Worm (Caenorhabditis elegans): ENCODE results near the gene nkat-1.

DNA sequence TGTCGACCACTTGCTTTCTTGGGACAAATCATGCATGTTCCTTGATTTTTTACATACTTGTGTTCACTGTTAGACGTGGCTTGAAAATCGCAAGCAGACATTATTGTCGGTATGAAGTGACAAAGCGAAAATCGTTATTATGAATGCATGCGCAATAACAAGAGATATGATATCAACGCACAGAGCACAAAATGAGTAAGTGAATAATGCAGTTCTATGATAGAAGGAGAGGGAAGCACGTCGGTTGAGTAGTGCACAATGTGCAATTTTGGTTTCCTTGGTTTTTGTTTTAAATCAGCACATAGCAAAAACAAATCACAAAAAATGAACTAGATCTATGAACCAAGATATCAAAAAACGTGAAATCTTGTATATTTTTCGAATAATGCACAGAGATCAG lies 26.6 kb downstream of the nkat-1 start, which contains the start of gene nhr-281:
- TF ChIP-seq hmg-4 (GFP tag; optimal IDR thresholded peaks at IDR 0.05) (no peak), hnd-1 (tag; optimal IDR thresholded peaks at IDR 0.05) (no peak), tbx-37 (GFP tag; conservative IDR thresholded peaks at IDR 0.05) (no peak), ama-1 (optimal IDR thresholded peaks at IDR 0.05) (no peak), F13C5.2 (tag; optimal IDR thresholded peaks at IDR 0.05) (no peak), sea-1 (GFP tag; conservative IDR thresholded peaks at IDR 0.05) (no peak), flt-1 (GFP tag; IDR thresholded peaks at IDR 0.05) (no peak), hmbx-1 (tag; optimal IDR thresholded peaks at IDR 0.05) (no peak), scrt-1 (GFP tag; IDR thresholded peaks at IDR 0.05) (no peak), tra-4 (tag; optimal IDR thresholded peaks at IDR 0.05) (no peak), ceh-13 (GFP tag; optimal IDR thresholded peaks at IDR 0.05) (no peak), B0310.2 (tag; optimal IDR thresholded peaks at IDR 0.05) (no peak), ceh-36 (tag; optimal IDR thresholded peaks at IDR 0.05) (no peak)
